Worm (Caenorhabditis elegans) whole organism, L3 larva: Measurements from ENCODE around the gene T06A10.106.

ENCODE experiments used
- R02D3.7 ChIP-seq: fragments of 150-350 bp; optimal IDR thresholded peaks from 2 replicates; lab custom pipeline; 2014; ENCODE audit warnings: missing biosample characterization, missing genetic modification characterization
- aly-2 ChIP-seq: fragments of 150-350 bp; optimal IDR thresholded peaks from 2 replicates; lab custom pipeline; 2014; ENCODE audit warnings: missing biosample characterization, missing genetic modification characterization
- ama-1 ChIP-seq: fragments of 150-350 bp; optimal IDR thresholded peaks from 2 replicates; lab custom pipeline; 2018
- ceh-16 ChIP-seq: sonication (generic microtip); optimal IDR thresholded peaks from 2 replicates; lab custom pipeline; 2017; ENCODE audit warnings: missing biosample characterization, missing genetic modification characterization
- elt-1 ChIP-seq: fragments of 150-350 bp; optimal IDR thresholded peaks from 2 replicates; lab custom pipeline; 2014; ENCODE audit warnings: missing biosample characterization, missing genetic modification characterization
- elt-2 ChIP-seq: sonication (generic microtip); optimal IDR thresholded peaks from 2 replicates; lab custom pipeline; 2016; ENCODE audit warnings: missing genetic modification reagents, mild to moderate bottlenecking, missing genetic modification characterization, missing compliant biosample characterization
- hmg-11 ChIP-seq: sonication (generic microtip); optimal IDR thresholded peaks from 2 replicates; lab custom pipeline; 2016; ENCODE audit warnings: missing genetic modification characterization, missing compliant biosample characterization
- nhr-12 ChIP-seq: fragments of 150-350 bp; optimal IDR thresholded peaks from 2 replicates; lab custom pipeline; 2014; ENCODE audit warnings: missing biosample characterization, missing genetic modification characterization
- nhr-77 ChIP-seq: fragments of 150-350 bp; optimal IDR thresholded peaks from 2 replicates; lab custom pipeline; 2014; ENCODE audit warnings: missing biosample characterization, missing genetic modification characterization
- zag-1 ChIP-seq: fragments of 150-350 bp; optimal IDR thresholded peaks from 2 replicates; lab custom pipeline; 2014; ENCODE audit warnings: missing biosample characterization, missing genetic modification characterization

DNA sequence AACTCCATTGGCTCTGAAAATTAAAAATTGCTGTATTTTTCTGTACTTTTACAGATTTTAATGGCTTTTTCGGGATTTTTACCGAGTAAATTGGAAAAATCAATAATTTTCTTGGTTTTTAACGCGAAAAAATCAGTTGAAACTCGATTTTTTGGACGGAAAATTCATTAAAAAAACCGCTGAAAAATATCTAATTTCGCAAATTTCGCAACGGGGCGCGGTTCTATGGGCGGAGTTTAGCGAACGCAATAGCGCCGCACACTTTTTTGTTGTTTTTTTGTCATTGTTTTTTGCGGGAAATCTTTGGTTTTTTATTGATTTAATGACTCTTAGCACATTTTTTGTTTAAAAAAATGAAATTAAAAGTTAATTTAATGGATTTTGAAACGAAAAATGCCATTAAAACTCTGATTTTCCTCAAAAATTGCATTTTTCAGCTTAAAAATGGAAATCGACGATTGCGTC lies 5.3 kb downstream of the T06A10.106 start, which contains the start of the genes mel-46 and lsy-13:
- TF ChIP-seq R02D3.7 (tag; lab: Kevin White, UChicago) (peak; percentile 33), ama-1 (lab: Kevin White, UChicago) (no peak), hmg-11 (tag; lab: Kevin White, UChicago) (peak; percentile 45), aly-2 (tag; lab: Kevin White, UChicago) (no peak), nhr-12 (tag; lab: Kevin White, UChicago) (no peak), zag-1 (tag; lab: Kevin White, UChicago) (no peak), nhr-77 (tag; lab: Kevin White, UChicago) (no peak), elt-2 (tag; lab: Kevin White, UChicago) (peak; percentile 5), elt-1 (tag; lab: Kevin White, UChicago) (no peak), ceh-16 (tag; lab: Kevin White, UChicago) (no peak)
